Fruit fly (Drosophila melanogaster): ENCODE results near the gene CG14102.

DNA sequence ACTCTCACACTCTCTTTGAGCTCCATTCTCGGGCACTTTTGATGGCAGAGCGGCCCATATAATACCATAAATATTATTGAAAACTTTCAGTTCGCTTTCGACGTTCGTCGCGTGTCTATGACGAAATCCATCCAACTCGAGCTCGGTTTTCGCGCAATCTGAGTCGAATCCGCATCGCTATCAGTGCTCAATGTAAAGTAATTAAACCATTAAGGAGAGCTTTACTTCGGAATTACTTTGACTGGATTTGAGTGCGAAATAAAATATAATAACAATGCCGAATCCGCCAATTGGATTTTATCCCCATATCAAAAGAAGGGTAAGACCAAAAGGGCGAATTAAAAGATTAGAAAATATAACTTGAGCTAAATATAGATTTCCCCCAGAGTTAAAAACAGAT, 47.0 kb upstream of the CG14102 start:
- TF ChIP-seq CG10669 (GFP tag; optimal IDR thresholded peaks at IDR 0.05) = no peak
- TF ChIP-seq CG34406 (GFP tag; optimal IDR thresholded peaks at IDR 0.05) = no peak
- TF ChIP-seq Met (GFP tag; optimal IDR thresholded peaks at IDR 0.05) = no peak
- no peak for TF ChIP-seq esn (GFP tag; optimal IDR thresholded peaks at IDR 0.05)

Measured in whole organism, prepupa.